Fruit fly (Drosophila melanogaster): ENCODE measurements around the gene SrpRbeta.

DNA sequence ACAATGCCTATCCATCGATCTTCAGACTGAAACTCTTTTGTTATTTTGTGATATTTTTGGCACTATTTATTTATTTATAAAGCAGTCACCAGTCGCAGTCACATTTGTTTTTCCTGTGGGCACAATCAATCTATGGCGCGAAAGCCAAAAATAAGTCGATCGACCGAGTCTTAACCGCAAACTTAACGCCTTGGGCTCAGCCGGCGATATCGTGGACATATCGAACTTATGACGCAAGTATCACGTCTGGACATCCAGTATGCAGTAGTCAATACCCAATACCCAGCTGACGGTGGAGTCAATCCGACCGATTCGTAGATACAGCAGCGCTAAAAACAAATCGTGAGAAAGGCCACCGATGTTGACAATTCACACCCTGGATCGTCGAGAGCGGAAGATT, 29.4 kb downstream of the SrpRbeta start:
- TF ChIP-seq Smox (GFP tag; optimal IDR thresholded peaks at IDR 0.05) (no peak), CG8632 (GFP tag; optimal IDR thresholded peaks at IDR 0.05) (no peak), CG8119 (GFP tag; IDR thresholded peaks at IDR 0.05) (no peak)

Measured in whole organism, prepupa.